Worm (Caenorhabditis elegans) whole organism, L4 larva: ENCODE measurements around the gene swt-1.

Experiments used
- Y105C5A.15 ChIP-seq: fragments of 200-800 bp; sonication (Bioruptor generic); IDR thresholded peaks from 2 replicates; pipeline ENCODE4 v1.3.6; 2022; ENCODE audit warnings: missing genetic modification characterization, missing compliant biosample characterization
- Y5F2A.4 ChIP-seq: fragments of 200-800 bp; sonication (Bioruptor generic); optimal IDR thresholded peaks from 2 replicates; lab custom pipeline; 2018; ENCODE audit warnings: mild to moderate bottlenecking, missing genetic modification characterization, missing compliant biosample characterization
- Y75B8A.6 ChIP-seq: fragments of 200-800 bp; sonication (Bioruptor generic); IDR thresholded peaks from 2 replicates; pipeline ENCODE4 v1.3.6; 2022; ENCODE audit warnings: missing genetic modification reagents, missing genetic modification characterization, missing compliant biosample characterization
- ZK337.2 ChIP-seq: fragments of 200-800 bp; sonication (Bioruptor generic); IDR thresholded peaks from 2 replicates; pipeline ENCODE4 v1.3.6; 2022; ENCODE audit warnings: missing genetic modification reagents, missing genetic modification characterization, missing compliant biosample characterization
- ZK546.5 ChIP-seq, 2 experiments: sonication (generic microtip); optimal IDR thresholded peaks; 2 replicates each; lab custom pipeline; 2017; ENCODE audit warnings: missing biosample characterization in 2 of 2, missing genetic modification characterization in 2 of 2
- aha-1 ChIP-seq: fragments of 150-350 bp; peaks from one replicate; lab custom pipeline; 2014; ENCODE audit warnings: missing biosample characterization, missing genetic modification characterization
- arid-1 ChIP-seq: fragments of 200-800 bp; sonication (Bioruptor generic); conservative IDR thresholded peaks from 2 replicates; pipeline ENCODE4 v1.3.6; 2022; ENCODE audit warnings: missing genetic modification reagents, missing genetic modification characterization, missing compliant biosample characterization
- attf-4 ChIP-seq: sonication (generic microtip); optimal IDR thresholded peaks from 3 replicates; lab custom pipeline; 2017; ENCODE audit warnings: missing biosample characterization, missing genetic modification characterization
- ceh-44 ChIP-seq: fragments of 200-800 bp; sonication (Bioruptor generic); IDR thresholded peaks from 2 replicates; pipeline ENCODE4 v1.3.6; 2022; ENCODE audit warnings: missing genetic modification reagents, missing genetic modification characterization, missing compliant biosample characterization
- ceh-62 ChIP-seq: sonication (generic microtip); optimal IDR thresholded peaks from 2 replicates; lab custom pipeline; 2017; ENCODE audit warnings: missing biosample characterization, missing genetic modification characterization
- cey-2 ChIP-seq: sonication (generic microtip); optimal IDR thresholded peaks from 3 replicates; lab custom pipeline; 2017; ENCODE audit warnings: missing genetic modification characterization, mild to moderate bottlenecking, missing compliant biosample characterization, antibody characterized with exemption, borderline replicate concordance; ENCODE audit not compliant: insufficient read depth
- ctbp-1 ChIP-seq: fragments of 200-800 bp; sonication (Bioruptor generic); IDR thresholded peaks from 2 replicates; pipeline ENCODE4 v1.3.6; 2022; ENCODE audit warnings: missing genetic modification reagents, missing genetic modification characterization, missing compliant biosample characterization
- daf-16 ChIP-seq, 3 experiments: sonication (generic microtip); optimal IDR thresholded peaks; 2 replicates each; lab custom pipeline; 2016 to 2017; ENCODE audit warnings: missing genetic modification characterization in 3 of 3, missing genetic modification reagents in 3 of 3, mild to moderate bottlenecking in 2 of 3, missing compliant biosample characterization in 2 of 3, missing biosample characterization in 1 of 3, moderate library complexity in 1 of 3
- dmd-6 ChIP-seq: fragments of 200-800 bp; sonication (Bioruptor generic); IDR thresholded peaks from 2 replicates; pipeline ENCODE4 v1.3.6; 2022; ENCODE audit warnings: missing genetic modification reagents, missing genetic modification characterization, missing compliant biosample characterization
- dmd-8 ChIP-seq: fragments of 200-800 bp; sonication (Bioruptor generic); IDR thresholded peaks from 2 replicates; pipeline ENCODE4 v1.3.6; 2022; ENCODE audit warnings: missing genetic modification characterization, missing compliant biosample characterization
- duxl-1 ChIP-seq: sonication (generic microtip); optimal IDR thresholded peaks from 2 replicates; lab custom pipeline; 2016; ENCODE audit warnings: mild to moderate bottlenecking, missing genetic modification characterization, moderate library complexity, missing compliant biosample characterization; ENCODE audit not compliant: poor library complexity
- dve-1 ChIP-seq: sonication (generic microtip); optimal IDR thresholded peaks from 2 replicates; lab custom pipeline; 2017; ENCODE audit warnings: antibody characterized with exemption, mild to moderate bottlenecking, missing genetic modification characterization, missing compliant biosample characterization; ENCODE audit not compliant: insufficient read depth
- fos-1 ChIP-seq: fragments of 150-350 bp; optimal IDR thresholded peaks from 2 replicates; lab custom pipeline; 2014; ENCODE audit warnings: missing biosample characterization, missing genetic modification characterization
- hlh-11 ChIP-seq: fragments of 200-800 bp; sonication (Bioruptor generic); optimal IDR thresholded peaks from 2 replicates; lab custom pipeline; 2018; ENCODE audit warnings: mild to moderate bottlenecking, missing genetic modification characterization, missing compliant biosample characterization
- hlh-30 ChIP-seq: sonication (generic microtip); optimal IDR thresholded peaks from 2 replicates; lab custom pipeline; 2017; ENCODE audit warnings: antibody characterized with exemption, mild to moderate bottlenecking, missing genetic modification characterization, missing compliant biosample characterization; ENCODE audit not compliant: insufficient read depth
- hmg-1.1 ChIP-seq: fragments of 200-800 bp; sonication (Bioruptor generic); IDR thresholded peaks from 2 replicates; pipeline ENCODE4 v1.3.6; 2022; ENCODE audit warnings: missing genetic modification reagents, missing genetic modification characterization, missing compliant biosample characterization
- lin-1 ChIP-seq: fragments of 200-800 bp; sonication (Bioruptor generic); IDR thresholded peaks from 2 replicates; pipeline ENCODE4 v1.3.6; 2022; ENCODE audit warnings: missing genetic modification reagents, missing genetic modification characterization, missing compliant biosample characterization
- lin-29 ChIP-seq: fragments of 200-800 bp; sonication (Bioruptor generic); IDR thresholded peaks from 2 replicates; pipeline ENCODE4 v1.3.6; 2022; ENCODE audit warnings: missing genetic modification reagents, missing genetic modification characterization, missing compliant biosample characterization
- lin-38 ChIP-seq: fragments of 200-800 bp; sonication (Bioruptor generic); IDR thresholded peaks from 2 replicates; pipeline ENCODE4 v1.3.6; 2022; ENCODE audit warnings: missing genetic modification reagents, missing genetic modification characterization, missing compliant biosample characterization
- lin-39 ChIP-seq: fragments of 150-350 bp; optimal IDR thresholded peaks from 2 replicates; lab custom pipeline; 2014; ENCODE audit warnings: missing biosample characterization, missing genetic modification reagents, missing genetic modification characterization
- mdt-29 ChIP-seq: fragments of 200-800 bp; sonication (Bioruptor generic); IDR thresholded peaks from 2 replicates; pipeline ENCODE4 v1.3.6; 2022; ENCODE audit warnings: missing genetic modification reagents, missing genetic modification characterization, missing compliant biosample characterization
- mep-1 ChIP-seq: fragments of 150-350 bp; sonication (generic microtip); optimal IDR thresholded peaks from 3 replicates; lab custom pipeline; 2014; ENCODE audit warnings: missing biosample characterization, missing genetic modification characterization
- mes-2 ChIP-seq: sonication (generic microtip); optimal IDR thresholded peaks from 2 replicates; lab custom pipeline; 2016; ENCODE audit warnings: missing genotype, mild to moderate bottlenecking, missing genetic modification characterization, missing compliant biosample characterization; ENCODE audit not compliant: poor library complexity, severe bottlenecking
- mxl-2 ChIP-seq: fragments of 200-800 bp; sonication (Bioruptor generic); conservative IDR thresholded peaks from 2 replicates; pipeline ENCODE4 v1.3.6; 2022; ENCODE audit warnings: missing genetic modification reagents, missing genetic modification characterization, missing compliant biosample characterization
- mxl-3 ChIP-seq: fragments of 200-800 bp; sonication (Bioruptor generic); optimal IDR thresholded peaks from 2 replicates; lab custom pipeline; 2018; ENCODE audit warnings: mild to moderate bottlenecking, missing genetic modification characterization, missing compliant biosample characterization
- nhr-10 ChIP-seq: fragments of 150-350 bp; optimal IDR thresholded peaks from 2 replicates; lab custom pipeline; 2014; ENCODE audit warnings: missing biosample characterization, missing genetic modification characterization
- nhr-25 ChIP-seq: sonication (generic microtip); optimal IDR thresholded peaks from 2 replicates; lab custom pipeline; 2017; ENCODE audit warnings: missing genetic modification characterization, mild to moderate bottlenecking, missing compliant biosample characterization, antibody characterized with exemption, moderate library complexity, borderline replicate concordance; ENCODE audit not compliant: insufficient read depth
- nhr-28 ChIP-seq: fragments of 150-350 bp; optimal IDR thresholded peaks from 2 replicates; lab custom pipeline; 2014; ENCODE audit warnings: missing biosample characterization, missing genetic modification characterization
- nhr-6 ChIP-seq: fragments of 150-350 bp; optimal IDR thresholded peaks from 2 replicates; lab custom pipeline; 2014; ENCODE audit warnings: missing biosample characterization, missing genetic modification characterization
- nhr-76 ChIP-seq: fragments of 150-350 bp; optimal IDR thresholded peaks from 2 replicates; lab custom pipeline; 2014; ENCODE audit warnings: missing biosample characterization, missing genetic modification characterization
- pha-4 ChIP-seq, 2 experiments: fragments of 150-350 bp in 1 of 2; fragments of 200-800 bp in 1 of 2; sonication (Bioruptor generic) in 1 of 2; IDR thresholded peaks in 1 of 2; optimal IDR thresholded peaks in 1 of 2; 2 replicates each; pipeline versions ENCODE4 v1.3.6 to Lab custom; 2014 to 2022; ENCODE audit warnings: missing genetic modification characterization in 2 of 2, missing genetic modification reagents in 2 of 2, missing biosample characterization in 1 of 2, missing compliant biosample characterization in 1 of 2
- pqm-1 ChIP-seq: sonication (generic microtip); optimal IDR thresholded peaks from 2 replicates; lab custom pipeline; 2017; ENCODE audit warnings: missing biosample characterization, missing genetic modification characterization
- rbr-2 ChIP-seq: sonication (generic microtip); optimal IDR thresholded peaks from 2 replicates; lab custom pipeline; 2016; ENCODE audit warnings: missing genotype, missing genetic modification characterization, missing compliant biosample characterization
- saeg-2 ChIP-seq: fragments of 200-800 bp; sonication (Bioruptor generic); IDR thresholded peaks from 2 replicates; pipeline ENCODE4 v1.3.6; 2022; ENCODE audit warnings: missing genetic modification reagents, missing genetic modification characterization, missing compliant biosample characterization
- set-16 ChIP-seq: fragments of 200-800 bp; sonication (Bioruptor generic); IDR thresholded peaks from 2 replicates; pipeline ENCODE4 v1.3.6; 2022; ENCODE audit warnings: missing genetic modification reagents, missing genetic modification characterization, missing compliant biosample characterization
- snpc-4 ChIP-seq: fragments of 150-350 bp; optimal IDR thresholded peaks from 2 replicates; lab custom pipeline; 2014; ENCODE audit warnings: missing biosample characterization, missing genetic modification characterization
- tag-97 ChIP-seq: fragments of 200-800 bp; sonication (Bioruptor generic); IDR thresholded peaks from 2 replicates; pipeline ENCODE4 v1.3.6; 2022; ENCODE audit warnings: missing genetic modification characterization, missing compliant biosample characterization
- zag-1 ChIP-seq: fragments of 150-350 bp; optimal IDR thresholded peaks from 2 replicates; lab custom pipeline; 2014; ENCODE audit warnings: missing biosample characterization, missing genetic modification characterization
- zfp-3 ChIP-seq: fragments of 200-800 bp; sonication (Bioruptor generic); conservative IDR thresholded peaks from 2 replicates; pipeline ENCODE4 v1.3.6; 2022; ENCODE audit warnings: missing genetic modification reagents, missing genetic modification characterization, missing compliant biosample characterization
- ztf-7 ChIP-seq: fragments of 150-350 bp; optimal IDR thresholded peaks from 2 replicates; lab custom pipeline; 2014; ENCODE audit warnings: missing biosample characterization, missing genetic modification characterization

swt-1 gene

ce11 chrIV:293995-294700 is 13.2 kb upstream of the swt-1 start:
- TF ChIP-seq aha-1 (tag; lab: Kevin White, UChicago) (peak; percentile 88), pqm-1 (tag; lab: Kevin White, UChicago) (peak; percentile 45), hlh-11 (peak; percentile 13), lin-39 (tag; lab: Kevin White, UChicago) (no peak), saeg-2 (GFP tag; lab: Robert Waterston, UW) (no peak), nhr-6 (tag; lab: Kevin White, UChicago) (no peak), lin-29 (no peak), hlh-30 (peak; percentile 37), lin-1 (GFP tag; lab: Robert Waterston, UW) (0 out of 2 replicates have a peak, but pooled peaks have one; percentile 37), ztf-7 (tag; lab: Kevin White, UChicago) (no peak), daf-16 (GFP tag; optimal IDR thresholded peaks at IDR 0.05; lab: Kevin White, UChicago) (peak in 1 of 2 experiments; percentile 3), daf-16 (tag; optimal IDR thresholded peaks at IDR 0.05; lab: Kevin White, UChicago) (peak; percentile 24), dve-1 (tag; lab: Kevin White, UChicago) (peak; percentile 43), zfp-3 (0 out of 2 replicates have a peak, but pooled peaks have one; percentile 14), set-16 (GFP tag; lab: Robert Waterston, UW) (0 out of 2 replicates have a peak, but pooled peaks have one; percentile 8), dmd-6 (GFP tag; lab: Robert Waterston, UW) (peak; percentile 36)

- TF ChIP-seq mxl-3 (GFP tag; lab: Kevin White, UChicago) (peak; percentile 46), duxl-1 (tag; lab: Kevin White, UChicago) (peak; percentile 25), arid-1 (no peak), dmd-6 (GFP tag; lab: Robert Waterston, UW) (peak; percentile 14; the same call in 1 of the 2 replicates), nhr-28 (tag; lab: Kevin White, UChicago) (peak; percentile 54), cey-2 (tag; lab: Kevin White, UChicago) (no peak), saeg-2 (GFP tag; lab: Robert Waterston, UW) (no peak), ZK546.5 (tag; optimal IDR thresholded peaks at IDR 0.05; lab: Kevin White, UChicago) (no peak), lin-38 (no peak), mxl-2 (no peak), ctbp-1 (GFP tag; lab: Robert Waterston, UW) (no peak), snpc-4 (tag; lab: Kevin White, UChicago) (no peak), dmd-8 (GFP tag; lab: Robert Waterston, UW) (0 out of 2 replicates have a peak, but pooled peaks have one; percentile 31), aha-1 (tag; lab: Kevin White, UChicago) (no peak), Y5F2A.4 (GFP tag; lab: Kevin White, UChicago) (no peak), dve-1 (tag; lab: Kevin White, UChicago) (peak; percentile 21), nhr-10 (tag; lab: Kevin White, UChicago) (no peak), ceh-44 (GFP tag; lab: Robert Waterston, UW) (no peak), pha-4 (GFP tag; IDR thresholded peaks at IDR 0.05; lab: Robert Waterston, UW) (peak; percentile 6; the same call in 1 of the 2 replicates), pha-4 (tag; optimal IDR thresholded peaks at IDR 0.05; lab: Kevin White, UChicago) (no peak), tag-97 (GFP tag; lab: Robert Waterston, UW) (no peak), rbr-2 (tag; lab: Kevin White, UChicago) (no peak), hlh-30 (peak; percentile 35), Y75B8A.6 (no peak), nhr-76 (tag; lab: Kevin White, UChicago) (no peak), hmg-1.1 (GFP tag; lab: Robert Waterston, UW) (0 out of 2 replicates have a peak, but pooled peaks have one; percentile 14), lin-1 (GFP tag; lab: Robert Waterston, UW) (peak; percentile 38; the same call in 1 of the 2 replicates), zag-1 (tag; lab: Kevin White, UChicago) (no peak), attf-4 (no peak), mep-1 (no peak), mes-2 (tag; lab: Kevin White, UChicago) (no peak), ceh-62 (tag; lab: Kevin White, UChicago) (no peak), ZK337.2 (GFP tag; lab: Robert Waterston, UW) (no peak), Y105C5A.15 (GFP tag; lab: Robert Waterston, UW) (no peak), mdt-29 (GFP tag; lab: Robert Waterston, UW) (no peak), nhr-25 (tag; lab: Kevin White, UChicago) (no peak), lin-39 (tag; lab: Kevin White, UChicago) (no peak), zfp-3 (no peak), fos-1 (tag; lab: Kevin White, UChicago) (no peak)
Measured at ce11 chrIV:294737-295136, 12.6 kb upstream of the swt-1 start.
